Fruit fly (Drosophila melanogaster): Measurements from ENCODE around the gene CG13386.

dm6 chr2L:8350560-8351171, 48.2 kb upstream of the CG13386 start:
- TF ChIP-seq cnc (optimal IDR thresholded peaks at IDR 0.05) (no peak), CG7101 (tag; optimal IDR thresholded peaks at IDR 0.05) (no peak), ovo (GFP tag; optimal IDR thresholded peaks at IDR 0.05) (no peak), cic (GFP tag; optimal IDR thresholded peaks at IDR 0.05) (no peak), Crg-1 (GFP tag; optimal IDR thresholded peaks at IDR 0.05) (no peak), Clk (GFP tag; optimal IDR thresholded peaks at IDR 0.05) (no peak), CG14711 (tag; optimal IDR thresholded peaks at IDR 0.05) (no peak), CG12768 (GFP tag; optimal IDR thresholded peaks at IDR 0.05) (no peak), CG11617 (GFP tag; optimal IDR thresholded peaks at IDR 0.05) (no peak), CG7045 (GFP tag; optimal IDR thresholded peaks at IDR 0.05) (no peak)
